Worm (Caenorhabditis elegans) whole organism, young adult: Measurements from ENCODE around the gene lgc-44.

Experiments used
- B0035.1 ChIP-seq: sonication (generic microtip); optimal IDR thresholded peaks from 2 replicates; lab custom pipeline; 2016; ENCODE audit warnings: missing genetic modification characterization, mild to moderate bottlenecking, missing compliant biosample characterization, missing genotype, missing genetic modification reagents
- F22D6.2 ChIP-seq: sonication (generic microtip); optimal IDR thresholded peaks from 2 replicates; lab custom pipeline; 2016; ENCODE audit warnings: mild to moderate bottlenecking, missing genetic modification characterization, missing compliant biosample characterization
- F57A8.1 ChIP-seq: fragments of 200-800 bp; sonication (Bioruptor generic); optimal IDR thresholded peaks from 2 replicates; lab custom pipeline; 2018; ENCODE audit warnings: mild to moderate bottlenecking, missing genetic modification characterization, moderate library complexity, missing compliant biosample characterization
- F57C9.4 ChIP-seq: sonication (generic microtip); optimal IDR thresholded peaks from 2 replicates; lab custom pipeline; 2017; ENCODE audit warnings: mild to moderate bottlenecking, missing genetic modification characterization, missing compliant biosample characterization
- Y53F4B.3 ChIP-seq: fragments of 200-800 bp; sonication (Bioruptor generic); IDR thresholded peaks from 2 replicates; pipeline ENCODE4 v1.3.6; 2022; ENCODE audit warnings: missing genetic modification reagents, missing genetic modification characterization, missing compliant biosample characterization
- ama-1 ChIP-seq, 3 experiments: fragments of 150-350 bp in 1 of 3; sonication (generic microtip) in 2 of 3; optimal IDR thresholded peaks; 2 replicates each; lab custom pipeline; 2014 to 2018; ENCODE audit warnings: missing biosample characterization in 2 of 3, missing genetic modification characterization in 2 of 3, missing genetic modification reagents in 2 of 3
- bed-1 ChIP-seq: fragments of 200-800 bp; sonication (Bioruptor generic); IDR thresholded peaks from 2 replicates; pipeline ENCODE4 v1.3.6; 2022; ENCODE audit warnings: missing genetic modification reagents, missing genetic modification characterization, missing compliant biosample characterization
- madf-6 ChIP-seq: fragments of 200-800 bp; sonication (Bioruptor generic); IDR thresholded peaks from 2 replicates; pipeline ENCODE4 v1.3.6; 2022; ENCODE audit warnings: missing genetic modification reagents, missing genetic modification characterization, missing compliant biosample characterization
- nfyb-1 ChIP-seq: fragments of 200-800 bp; sonication (Bioruptor generic); IDR thresholded peaks from 2 replicates; pipeline ENCODE4 v1.3.6; 2022; ENCODE audit warnings: missing genetic modification reagents, missing genetic modification characterization, missing compliant biosample characterization
- unc-130 ChIP-seq: sonication (generic microtip); optimal IDR thresholded peaks from 2 replicates; lab custom pipeline; 2016; ENCODE audit warnings: missing genetic modification reagents, missing genetic modification characterization, missing compliant biosample characterization
- unc-62 ChIP-seq: fragments of 150-350 bp; optimal IDR thresholded peaks from 2 replicates; lab custom pipeline; 2014; ENCODE audit warnings: missing biosample characterization, missing genetic modification reagents, missing genetic modification characterization
- zim-3 ChIP-seq: sonication (generic microtip); optimal IDR thresholded peaks from 2 replicates; lab custom pipeline; 2017; ENCODE audit warnings: mild to moderate bottlenecking, missing genetic modification characterization, moderate library complexity, missing compliant biosample characterization
- ztf-3 ChIP-seq: fragments of 200-800 bp; sonication (Bioruptor generic); optimal IDR thresholded peaks from 2 replicates; lab custom pipeline; 2018; ENCODE audit warnings: mild to moderate bottlenecking, missing genetic modification characterization, missing compliant biosample characterization

DNA sequence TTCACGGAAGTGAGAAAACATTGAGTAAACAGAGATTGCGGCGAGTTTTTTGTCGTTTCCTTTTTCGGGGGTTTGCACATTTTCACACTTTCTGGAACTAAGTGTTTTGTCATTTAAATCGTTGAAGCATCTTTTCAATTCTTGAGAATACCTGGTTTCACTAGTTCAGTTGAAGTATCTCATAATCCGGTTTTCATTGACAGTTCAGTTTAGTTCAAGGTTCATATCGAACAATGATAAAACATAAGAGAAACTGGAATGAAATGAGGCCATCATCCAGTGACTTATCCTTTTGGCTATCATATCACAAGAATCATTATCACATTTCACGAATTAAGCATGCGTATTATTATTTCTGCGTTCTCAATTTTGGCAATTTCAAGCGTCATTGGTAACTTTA is 5.2 kb downstream of the lgc-44 start, which contains the start of gene F46F3.3:
- no peak for TF ChIP-seq nfyb-1 (GFP tag; lab: Robert Waterston, UW)
- TF ChIP-seq unc-62 (GFP tag; lab: Kevin White, UChicago) = no peak
- no peak for TF ChIP-seq F57C9.4 (tag; lab: Kevin White, UChicago)
- TF ChIP-seq Y53F4B.3 (GFP tag; lab: Robert Waterston, UW) = no peak
- no peak for TF ChIP-seq unc-130 (GFP tag; lab: Kevin White, UChicago)
- TF ChIP-seq zim-3 (tag; lab: Kevin White, UChicago) = no peak
- no peak for TF ChIP-seq ztf-3
- no peak for TF ChIP-seq bed-1 (GFP tag; lab: Robert Waterston, UW)
- TF ChIP-seq F22D6.2 (tag; lab: Kevin White, UChicago) = no peak
- TF ChIP-seq madf-6 = no peak
- no peak for TF ChIP-seq B0035.1 (tag; lab: Kevin White, UChicago)
- no peak for TF ChIP-seq ama-1 (optimal IDR thresholded peaks at IDR 0.05; lab: Kevin White, UChicago)
- no peak for TF ChIP-seq ama-1 (GFP tag; optimal IDR thresholded peaks at IDR 0.05; lab: Kevin White, UChicago)
- no peak for TF ChIP-seq F57A8.1 (GFP tag; lab: Kevin White, UChicago)
